Worm (Caenorhabditis elegans) whole organism, L1 larva: ENCODE measurements around the gene twk-8.

Source experiments
- ceh-8 ChIP-seq: fragments of 200-800 bp; sonication (Bioruptor generic); optimal IDR thresholded peaks from 2 replicates; lab custom pipeline; 2018; ENCODE audit warnings: mild to moderate bottlenecking, missing genetic modification characterization, moderate library complexity, missing compliant biosample characterization
- ceh-82 ChIP-seq, 3 experiments: fragments of 150-350 bp in 1 of 3; sonication (generic microtip) in 2 of 3; optimal IDR thresholded peaks; 2 replicates each; lab custom pipeline; 2014 to 2017; ENCODE audit warnings: missing biosample characterization in 3 of 3, missing genetic modification characterization in 3 of 3
- fkh-10 ChIP-seq: sonication (generic microtip); optimal IDR thresholded peaks from 2 replicates; lab custom pipeline; 2017; ENCODE audit warnings: missing biosample characterization, missing genetic modification reagents, missing genetic modification characterization
- fos-1 ChIP-seq: fragments of 150-350 bp; optimal IDR thresholded peaks from 2 replicates; lab custom pipeline; 2014; ENCODE audit warnings: missing biosample characterization, missing genetic modification characterization
- lin-13 ChIP-seq: fragments of 150-350 bp; optimal IDR thresholded peaks from 2 replicates; lab custom pipeline; 2014; ENCODE audit warnings: missing biosample characterization, missing genetic modification reagents, missing genetic modification characterization
- lin-15B ChIP-seq: fragments of 150-350 bp; sonication (generic microtip); optimal IDR thresholded peaks from 3 replicates; lab custom pipeline; 2014; ENCODE audit warnings: missing biosample characterization, missing genetic modification characterization
- lsy-2 ChIP-seq, 2 experiments: fragments of 150-350 bp; optimal IDR thresholded peaks; 2 replicates each; lab custom pipeline; 2014; ENCODE audit warnings: missing biosample characterization in 2 of 2, missing genetic modification characterization in 2 of 2
- nhr-12 ChIP-seq: sonication (generic microtip); optimal IDR thresholded peaks from 2 replicates; lab custom pipeline; 2017; ENCODE audit warnings: missing biosample characterization, missing genetic modification characterization
- nhr-47 ChIP-seq: sonication (generic microtip); optimal IDR thresholded peaks from 2 replicates; lab custom pipeline; 2016; ENCODE audit warnings: mild to moderate bottlenecking, missing genetic modification characterization, moderate library complexity, missing compliant biosample characterization
- unc-30 ChIP-seq: sonication (generic microtip); optimal IDR thresholded peaks from 2 replicates; lab custom pipeline; 2017; ENCODE audit warnings: missing biosample characterization, missing genetic modification characterization
- unc-62 ChIP-seq: fragments of 150-350 bp; optimal IDR thresholded peaks from 2 replicates; lab custom pipeline; 2014; ENCODE audit warnings: missing biosample characterization, missing genetic modification reagents, missing genetic modification characterization
- zag-1 ChIP-seq: fragments of 150-350 bp; optimal IDR thresholded peaks from 2 replicates; lab custom pipeline; 2014; ENCODE audit warnings: missing biosample characterization, missing genetic modification characterization
- ztf-11 ChIP-seq, 2 experiments: sonication (generic microtip); optimal IDR thresholded peaks; 2 replicates each; lab custom pipeline; 2016 to 2017; ENCODE audit warnings: missing genetic modification characterization in 2 of 2, missing biosample characterization in 1 of 2, missing compliant biosample characterization in 1 of 2

ce11 chrIV:9095553-9095952 lies 13.4 kb downstream of the twk-8 start, which contains the start of gene icln-1:
- TF ChIP-seq ceh-82 (tag; optimal IDR thresholded peaks at IDR 0.05; lab: Kevin White, UChicago) (no peak), lsy-2 (tag; optimal IDR thresholded peaks at IDR 0.05; lab: Kevin White, UChicago) (no peak), ztf-11 (tag; optimal IDR thresholded peaks at IDR 0.05; lab: Kevin White, UChicago) (no peak), nhr-12 (tag; lab: Kevin White, UChicago) (no peak), unc-62 (GFP tag; lab: Kevin White, UChicago) (no peak), fkh-10 (no peak), zag-1 (no peak), unc-30 (tag; lab: Kevin White, UChicago) (no peak), ceh-8 (no peak), nhr-47 (tag; lab: Kevin White, UChicago) (no peak), fos-1 (tag; lab: Kevin White, UChicago) (no peak), lin-13 (GFP tag; lab: Kevin White, UChicago) (no peak), lin-15B (tag; lab: Kevin White, UChicago) (no peak)
